Worm (Caenorhabditis elegans) whole organism, young adult: ENCODE results near the gene F58B4.5.
A peak's percentile ranks its signal among the peaks of the same experiment; 100 is the strongest.

Experiments
- F57A8.1 ChIP-seq: fragments of 200-800 bp; sonication (Bioruptor generic); optimal IDR thresholded peaks from 2 replicates; lab custom pipeline; 2018; ENCODE audit warnings: mild to moderate bottlenecking, missing genetic modification characterization, moderate library complexity, missing compliant biosample characterization
- Y56A3A.18 ChIP-seq: fragments of 200-800 bp; sonication (Bioruptor generic); IDR thresholded peaks from 2 replicates; pipeline ENCODE4 v1.3.6; 2022; ENCODE audit warnings: missing genetic modification reagents, missing genetic modification characterization, missing compliant biosample characterization
- ama-1 ChIP-seq, 3 experiments: fragments of 150-350 bp in 1 of 3; sonication (generic microtip) in 2 of 3; optimal IDR thresholded peaks; 2 replicates each; lab custom pipeline; 2014 to 2018; ENCODE audit warnings: missing biosample characterization in 2 of 3, missing genetic modification characterization in 2 of 3, missing genetic modification reagents in 2 of 3
- athp-1 ChIP-seq: sonication (generic microtip); optimal IDR thresholded peaks from 2 replicates; lab custom pipeline; 2017; ENCODE audit warnings: mild to moderate bottlenecking, missing genetic modification characterization, missing compliant biosample characterization
- cebp-2 ChIP-seq: fragments of 200-800 bp; sonication (Bioruptor generic); IDR thresholded peaks from 2 replicates; pipeline ENCODE4 v1.3.6; 2022; ENCODE audit warnings: missing genetic modification characterization, missing compliant biosample characterization
- dox-1 ChIP-seq: fragments of 200-800 bp; sonication (Bioruptor generic); IDR thresholded peaks from 2 replicates; pipeline ENCODE4 v1.3.6; 2022; ENCODE audit warnings: missing genetic modification reagents, missing genetic modification characterization, missing compliant biosample characterization
- egl-18 ChIP-seq: fragments of 200-800 bp; sonication (Bioruptor generic); IDR thresholded peaks from 2 replicates; pipeline ENCODE4 v1.3.6; 2022; ENCODE audit warnings: missing genetic modification reagents, missing genetic modification characterization, missing compliant biosample characterization
- mes-4 ChIP-seq: sonication (generic microtip); optimal IDR thresholded peaks from 2 replicates; lab custom pipeline; 2016; ENCODE audit warnings: missing genotype, missing genetic modification characterization, missing compliant biosample characterization
- pha-4 ChIP-seq: fragments of 150-350 bp; sonication (generic microtip); optimal IDR thresholded peaks from 2 replicates; lab custom pipeline; 2014; ENCODE audit warnings: missing biosample characterization, missing genetic modification reagents, missing genetic modification characterization
- snpc-4 ChIP-seq, 5 experiments: fragments of 150-350 bp in 1 of 5; sonication (generic microtip) in 4 of 5; optimal IDR thresholded peaks; 2 replicates each; lab custom pipeline; 2014 to 2018; ENCODE audit warnings: missing genetic modification characterization in 5 of 5, missing biosample characterization in 3 of 5, antibody characterized with exemption in 2 of 5, mild to moderate bottlenecking in 2 of 5, missing compliant biosample characterization in 2 of 5, missing genotype in 2 of 5, moderate library complexity in 2 of 5, missing genetic modification reagents in 1 of 5
- ztf-18 ChIP-seq: sonication (generic microtip); optimal IDR thresholded peaks from 2 replicates; lab custom pipeline; 2016; ENCODE audit warnings: missing genotype, mild to moderate bottlenecking, missing genetic modification characterization, missing compliant biosample characterization
- ztf-6 ChIP-seq: fragments of 200-800 bp; sonication (Bioruptor generic); IDR thresholded peaks from 2 replicates; pipeline ENCODE4 v1.3.6; 2022; ENCODE audit warnings: missing genetic modification reagents, missing genetic modification characterization, missing compliant biosample characterization

ce11 chrV:10889036-10889435 lies 43.5 kb upstream of the F58B4.5 start, which contains the start of gene F32D8.11:
- TF ChIP-seq ztf-6 (GFP tag; lab: Robert Waterston, UW), result no peak
- TF ChIP-seq dox-1 (GFP tag; lab: Robert Waterston, UW), result no peak
- TF ChIP-seq cebp-2 (GFP tag; lab: Robert Waterston, UW), result no peak
- TF ChIP-seq pha-4 (tag; lab: Kevin White, UChicago), result no peak
- no peak for TF ChIP-seq athp-1
- no peak for TF ChIP-seq ztf-18
- no peak for TF ChIP-seq ama-1 (optimal IDR thresholded peaks at IDR 0.05; lab: Kevin White, UChicago)
- no peak for TF ChIP-seq ama-1 (GFP tag; optimal IDR thresholded peaks at IDR 0.05; lab: Kevin White, UChicago)
- 0 out of 2 replicates have a peak, but pooled peaks have one; percentile 6 for TF ChIP-seq Y56A3A.18 (GFP tag; lab: Robert Waterston, UW)
- TF ChIP-seq mes-4 (tag; lab: Kevin White, UChicago), result no peak
- TF ChIP-seq egl-18 (GFP tag; lab: Robert Waterston, UW), result no peak
- TF ChIP-seq F57A8.1, result no peak
- TF ChIP-seq snpc-4 (GFP tag; optimal IDR thresholded peaks at IDR 0.05; lab: Kevin White, UChicago), result no peak
- TF ChIP-seq snpc-4 (tag; optimal IDR thresholded peaks at IDR 0.05; lab: Kevin White, UChicago), result no peak
